Worm (Caenorhabditis elegans) whole organism, midembryonic: ENCODE results near the gene nspb-5.

ENCODE experiments used
- T22C8.4 ChIP-seq: fragments of 200-800 bp; sonication (Bioruptor generic); IDR thresholded peaks from 2 replicates; pipeline ENCODE4 v1.3.6; 2022; ENCODE audit warnings: missing genetic modification characterization, missing compliant biosample characterization
- cog-1 ChIP-seq: sonication (generic microtip); optimal IDR thresholded peaks from 2 replicates; lab custom pipeline; 2016; ENCODE audit warnings: missing genetic modification characterization, missing compliant biosample characterization
- flt-1 ChIP-seq: fragments of 200-800 bp; sonication (Bioruptor generic); IDR thresholded peaks from 2 replicates; pipeline ENCODE4 v1.3.6; 2022; ENCODE audit warnings: missing genetic modification characterization, missing compliant biosample characterization
- klf-2 ChIP-seq: fragments of 200-800 bp; sonication (Bioruptor generic); conservative IDR thresholded peaks from 2 replicates; pipeline ENCODE4 v1.3.6; 2022; ENCODE audit warnings: missing genetic modification reagents, missing genetic modification characterization, missing compliant biosample characterization
- med-1 ChIP-seq: sonication (generic microtip); optimal IDR thresholded peaks from 2 replicates; lab custom pipeline; 2017; ENCODE audit warnings: missing genetic modification characterization, mild to moderate bottlenecking, missing compliant biosample characterization, antibody characterized with exemption, missing genetic modification reagents; ENCODE audit not compliant: insufficient read depth
- ref-1 ChIP-seq: fragments of 200-800 bp; sonication (Bioruptor generic); conservative IDR thresholded peaks from 2 replicates; pipeline ENCODE4 v1.3.6; 2022; ENCODE audit warnings: missing genetic modification reagents, missing genetic modification characterization, missing compliant biosample characterization
- tab-1 ChIP-seq: fragments of 200-800 bp; sonication (Bioruptor generic); IDR thresholded peaks from 2 replicates; pipeline ENCODE4 v1.3.6; 2022; ENCODE audit warnings: missing genetic modification characterization, missing compliant biosample characterization
- ztf-23 ChIP-seq: fragments of 200-800 bp; sonication (Bioruptor generic); IDR thresholded peaks from 2 replicates; pipeline ENCODE4 v1.3.6; 2022; ENCODE audit warnings: missing genetic modification reagents, missing genetic modification characterization, missing compliant biosample characterization
- ztf-29 ChIP-seq: fragments of 200-800 bp; sonication (Bioruptor generic); IDR thresholded peaks from 2 replicates; pipeline ENCODE4 v1.3.6; 2022; ENCODE audit warnings: missing genetic modification reagents, missing genetic modification characterization, missing compliant biosample characterization

The nspb-5 gene

DNA sequence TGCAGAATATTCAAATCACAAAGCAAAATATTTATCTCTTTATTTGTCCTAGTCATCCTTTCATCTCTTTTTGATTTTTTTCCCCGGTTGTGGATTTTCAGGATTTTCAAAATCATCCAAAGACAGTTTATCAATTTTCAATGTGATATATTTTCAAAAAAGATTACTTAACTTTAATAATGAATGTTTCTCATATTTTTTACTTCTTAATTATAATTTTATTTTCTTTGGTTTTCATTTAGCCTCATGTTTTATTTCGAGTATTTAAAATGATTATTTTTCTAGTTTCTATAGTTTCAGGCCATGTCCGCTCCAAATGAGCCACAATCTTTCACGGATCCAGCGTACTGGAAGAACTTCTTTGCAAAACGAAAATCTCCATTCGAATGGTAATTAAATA is 35.9 kb downstream of the nspb-5 start, which contains the start of gene metl-13:
Gene metl-13 (plus strand): TSS at position 301 of the 400 bp plus-strand sequence.
- no peak for TF ChIP-seq ztf-29 (GFP tag; lab: Robert Waterston, UW)
- no peak for TF ChIP-seq flt-1 (GFP tag; lab: Robert Waterston, UW)
- TF ChIP-seq T22C8.4 (GFP tag; lab: Robert Waterston, UW), result no peak
- no peak for TF ChIP-seq ref-1 (GFP tag; lab: Robert Waterston, UW)
- TF ChIP-seq tab-1 (GFP tag; lab: Robert Waterston, UW), result no peak
- no peak for TF ChIP-seq ztf-23 (GFP tag; lab: Robert Waterston, UW)
- no peak for TF ChIP-seq med-1 (GFP tag; lab: Kevin White, UChicago)
- TF ChIP-seq cog-1 (tag; lab: Kevin White, UChicago), result no peak
- TF ChIP-seq klf-2 (GFP tag; lab: Robert Waterston, UW), result no peak

DNA sequence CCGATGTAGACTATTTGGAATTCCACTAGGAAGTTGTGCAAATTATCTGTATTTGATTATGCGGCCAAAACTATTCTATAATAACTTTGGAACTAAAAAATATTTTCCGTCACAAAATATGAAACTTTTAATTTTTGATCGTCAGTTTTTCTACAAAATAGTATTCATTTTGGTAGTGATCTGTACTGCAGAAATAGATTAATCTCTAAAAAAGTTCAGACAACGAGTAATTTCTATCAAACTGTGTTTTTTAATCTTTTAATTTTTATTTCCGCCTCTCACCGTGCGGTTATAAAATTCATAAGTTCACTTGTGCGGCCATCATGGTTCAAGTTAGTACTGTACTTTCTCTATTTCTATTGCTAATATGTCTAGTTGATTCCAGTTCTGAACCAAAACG is 39.4 kb downstream of the nspb-5 start, which contains the start of gene C01B10.7:
Gene C01B10.7 (plus strand): TSS at position 301 of the 400 bp plus-strand sequence.
- no peak for TF ChIP-seq cog-1 (tag; lab: Kevin White, UChicago)
- TF ChIP-seq klf-2 (GFP tag; lab: Robert Waterston, UW), result no peak
- TF ChIP-seq ztf-29 (GFP tag; lab: Robert Waterston, UW), result no peak
- TF ChIP-seq ref-1 (GFP tag; lab: Robert Waterston, UW), result no peak
- no peak for TF ChIP-seq T22C8.4 (GFP tag; lab: Robert Waterston, UW)
- no peak for TF ChIP-seq flt-1 (GFP tag; lab: Robert Waterston, UW)
- no peak for TF ChIP-seq ztf-23 (GFP tag; lab: Robert Waterston, UW)
- no peak for TF ChIP-seq tab-1 (GFP tag; lab: Robert Waterston, UW)
- no peak for TF ChIP-seq med-1 (GFP tag; lab: Kevin White, UChicago)

DNA sequence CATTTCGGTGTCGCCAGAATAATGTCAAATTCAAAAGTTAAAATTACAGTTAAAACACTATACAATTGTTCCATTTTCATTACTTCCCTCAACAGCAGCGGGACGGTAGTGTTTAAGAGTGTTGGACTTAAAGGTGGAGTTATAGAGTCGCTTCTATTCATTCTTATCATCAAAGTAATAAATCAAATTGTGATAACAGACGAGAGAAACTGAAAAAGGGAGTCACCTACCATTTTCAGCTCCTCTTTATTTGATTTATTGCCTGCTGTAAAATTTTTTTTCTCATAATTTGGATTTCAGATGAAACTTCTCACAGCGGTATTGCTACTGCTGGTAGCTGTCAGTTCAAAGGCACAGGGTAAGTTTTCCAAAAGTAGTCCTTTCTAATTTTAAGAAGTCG is 41.0 kb downstream of the nspb-5 start, which contains the start of gene C01B10.6:
Gene C01B10.6 (plus strand): TSS at position 301 of the 400 bp plus-strand sequence.
- TF ChIP-seq med-1 (GFP tag; lab: Kevin White, UChicago) (no peak), klf-2 (GFP tag; lab: Robert Waterston, UW) (no peak), T22C8.4 (GFP tag; lab: Robert Waterston, UW) (no peak), ztf-23 (GFP tag; lab: Robert Waterston, UW) (no peak), ref-1 (GFP tag; lab: Robert Waterston, UW) (no peak), flt-1 (GFP tag; lab: Robert Waterston, UW) (no peak), tab-1 (GFP tag; lab: Robert Waterston, UW) (no peak), cog-1 (tag; lab: Kevin White, UChicago) (no peak), ztf-29 (GFP tag; lab: Robert Waterston, UW) (no peak)

DNA sequence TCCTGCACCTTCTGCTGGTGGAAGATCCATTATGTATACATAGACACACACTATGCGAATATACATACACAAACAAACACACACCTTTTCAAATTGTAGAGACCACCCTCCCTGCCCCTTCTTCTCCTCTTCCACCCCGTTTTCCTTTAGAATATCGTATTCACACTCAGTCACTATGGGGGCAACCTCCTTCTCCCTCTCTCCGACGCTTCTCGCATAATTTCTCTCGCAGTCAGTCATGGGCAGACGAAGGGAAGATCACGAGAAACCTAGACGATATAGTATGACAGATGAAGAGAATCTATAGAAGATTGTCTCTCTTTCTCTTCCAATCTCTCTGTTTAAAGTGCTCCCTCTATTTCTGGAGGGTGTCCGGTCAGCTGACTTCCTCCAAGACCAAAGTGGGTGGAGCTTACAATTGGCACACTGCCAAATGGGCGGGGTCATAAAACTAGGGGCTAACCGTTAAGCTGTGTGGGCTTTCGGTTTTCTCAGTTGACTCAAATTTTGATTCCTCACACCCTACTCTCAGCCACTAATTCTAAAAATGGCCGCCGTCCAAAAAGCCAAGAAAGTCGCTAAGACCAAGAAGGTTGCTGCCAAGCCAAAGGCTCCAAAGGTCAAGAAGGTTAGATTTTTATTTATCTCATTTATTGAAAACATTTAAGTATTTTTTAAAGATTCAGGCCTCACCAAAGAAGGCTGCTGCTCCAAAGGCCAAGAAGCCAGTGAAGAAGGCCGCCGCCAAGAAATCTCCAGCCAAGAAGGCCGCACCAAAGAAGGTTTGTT is 47.2 kb downstream of the nspb-5 start, which contains the start of gene hil-7:
Gene hil-7 (plus strand): TSS at position 446 of the 789 bp plus-strand sequence.
- no peak for TF ChIP-seq T22C8.4 (GFP tag; lab: Robert Waterston, UW)
- TF ChIP-seq ref-1 (GFP tag; lab: Robert Waterston, UW), result 0 out of 2 replicates have a peak, but pooled peaks have one; percentile 12
- TF ChIP-seq klf-2 (GFP tag; lab: Robert Waterston, UW), result no peak
- TF ChIP-seq ztf-23 (GFP tag; lab: Robert Waterston, UW), result peak; percentile 62
- TF ChIP-seq cog-1 (tag; lab: Kevin White, UChicago), result peak; percentile 74
- TF ChIP-seq tab-1 (GFP tag; lab: Robert Waterston, UW), result 0 out of 2 replicates have a peak, but pooled peaks have one; percentile 36
- TF ChIP-seq ztf-29 (GFP tag; lab: Robert Waterston, UW), result peak; percentile 30; the same call in 1 of the 2 replicates

DNA sequence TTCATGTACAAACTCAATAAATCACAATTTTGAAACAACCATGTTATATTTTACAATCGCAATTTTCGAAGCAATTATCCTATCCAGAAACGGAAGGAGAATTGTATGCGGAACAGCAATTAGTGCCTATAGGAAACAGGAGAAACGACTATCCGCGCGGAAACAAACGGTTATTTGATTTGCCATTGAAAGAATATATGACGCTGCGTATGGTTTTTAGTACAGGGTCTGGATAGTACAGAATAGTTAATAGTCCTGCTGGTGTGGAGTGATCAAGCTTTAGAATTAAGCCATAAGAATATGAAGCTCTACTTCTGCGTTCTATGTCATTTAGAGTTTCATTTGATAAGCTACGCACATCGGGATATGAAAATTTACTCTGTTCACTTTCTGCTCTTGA is 48.1 kb downstream of the nspb-5 start:
- TF ChIP-seq cog-1 (tag; lab: Kevin White, UChicago), result no peak

DNA sequence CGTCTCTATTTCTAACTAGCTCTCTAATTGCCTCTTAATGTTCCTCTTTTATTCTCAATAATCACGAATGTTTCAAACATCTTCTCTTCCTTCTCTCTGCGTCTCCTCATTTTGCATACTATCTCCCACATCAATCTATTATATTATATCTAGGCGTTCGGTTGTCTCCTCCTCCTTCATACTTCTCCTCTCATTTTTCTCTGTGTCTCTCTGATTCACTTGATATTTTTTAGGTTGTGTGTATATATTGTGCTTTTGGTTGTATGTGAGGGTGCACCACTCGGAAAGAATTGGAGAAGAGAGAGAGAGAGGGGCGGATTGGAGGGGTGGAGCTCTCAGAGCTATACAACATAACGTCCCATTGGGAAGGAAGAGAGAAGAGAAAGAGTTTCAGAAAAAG is 49.8 kb downstream of the nspb-5 start:
- peak; percentile 62 for TF ChIP-seq ztf-23 (GFP tag; lab: Robert Waterston, UW)
- no peak for TF ChIP-seq klf-2 (GFP tag; lab: Robert Waterston, UW)
- TF ChIP-seq flt-1 (GFP tag; lab: Robert Waterston, UW), result 0 out of 2 replicates have a peak, but pooled peaks have one; percentile 37
- TF ChIP-seq cog-1 (tag; lab: Kevin White, UChicago), result peak; percentile 86
- TF ChIP-seq tab-1 (GFP tag; lab: Robert Waterston, UW), result 0 out of 2 replicates have a peak, but pooled peaks have one; percentile 19
- no peak for TF ChIP-seq ref-1 (GFP tag; lab: Robert Waterston, UW)
